Worm (Caenorhabditis elegans) whole organism, mixed stage, embryonic: Measurements from ENCODE around the gene obr-3.

Experiments
- M03D4.4 ChIP-seq: sonication (generic microtip); optimal IDR thresholded peaks from 2 replicates; lab custom pipeline; 2017; ENCODE audit warnings: mild to moderate bottlenecking, missing genetic modification characterization, missing compliant biosample characterization
- bed-3 ChIP-seq: fragments of 200-800 bp; sonication (Bioruptor generic); optimal IDR thresholded peaks from 3 replicates; lab custom pipeline; 2018; ENCODE audit warnings: mild to moderate bottlenecking, missing genetic modification characterization, moderate library complexity, missing compliant biosample characterization
- blmp-1 ChIP-seq: fragments of 150-350 bp; optimal IDR thresholded peaks from 2 replicates; lab custom pipeline; 2014; ENCODE audit warnings: missing biosample characterization, missing genetic modification characterization
- ceh-39 ChIP-seq: fragments of 150-350 bp; optimal IDR thresholded peaks from 2 replicates; lab custom pipeline; 2014; ENCODE audit warnings: missing biosample characterization, missing genetic modification characterization
- ceh-43 ChIP-seq: fragments of 200-800 bp; sonication (Bioruptor generic); optimal IDR thresholded peaks from 2 replicates; lab custom pipeline; 2018; ENCODE audit warnings: mild to moderate bottlenecking, missing genetic modification characterization, moderate library complexity, missing compliant biosample characterization
- ceh-83 ChIP-seq: fragments of 200-800 bp; sonication (Bioruptor generic); optimal IDR thresholded peaks from 2 replicates; lab custom pipeline; 2018; ENCODE audit warnings: mild to moderate bottlenecking, missing genetic modification characterization, missing compliant biosample characterization
- ces-1 ChIP-seq: fragments of 150-350 bp; optimal IDR thresholded peaks from 2 replicates; lab custom pipeline; 2014; ENCODE audit warnings: missing biosample characterization, missing genetic modification reagents, missing genetic modification characterization
- drap-1 ChIP-seq: fragments of 200-800 bp; sonication (Bioruptor generic); optimal IDR thresholded peaks from 3 replicates; lab custom pipeline; 2018; ENCODE audit warnings: mild to moderate bottlenecking, missing genetic modification characterization, missing compliant biosample characterization
- elt-1 ChIP-seq: sonication (generic microtip); optimal IDR thresholded peaks from 2 replicates; lab custom pipeline; 2017; ENCODE audit warnings: missing genetic modification characterization, mild to moderate bottlenecking, missing compliant biosample characterization, antibody characterized with exemption, moderate library complexity, borderline replicate concordance; ENCODE audit not compliant: insufficient read depth
- elt-3 ChIP-seq: fragments of 150-350 bp; optimal IDR thresholded peaks from 2 replicates; lab custom pipeline; 2014; ENCODE audit warnings: missing biosample characterization, missing genetic modification characterization
- flh-1 ChIP-seq: fragments of 200-800 bp; sonication (Bioruptor generic); optimal IDR thresholded peaks from 2 replicates; lab custom pipeline; 2018; ENCODE audit warnings: mild to moderate bottlenecking, missing genetic modification characterization, moderate library complexity, missing compliant biosample characterization
- ham-2 ChIP-seq: fragments of 200-800 bp; sonication (Bioruptor generic); optimal IDR thresholded peaks from 2 replicates; lab custom pipeline; 2018; ENCODE audit warnings: mild to moderate bottlenecking, missing genetic modification characterization, missing compliant biosample characterization
- hlh-1 ChIP-seq: fragments of 150-350 bp; optimal IDR thresholded peaks from 2 replicates; lab custom pipeline; 2014; ENCODE audit warnings: missing biosample characterization, missing genetic modification reagents, missing genetic modification characterization
- lin-13 ChIP-seq: fragments of 150-350 bp; optimal IDR thresholded peaks from 2 replicates; lab custom pipeline; 2014; ENCODE audit warnings: missing biosample characterization, missing genetic modification characterization
- lin-32 ChIP-seq: fragments of 200-800 bp; sonication (Bioruptor generic); optimal IDR thresholded peaks from 2 replicates; lab custom pipeline; 2018; ENCODE audit warnings: mild to moderate bottlenecking, missing genetic modification characterization, missing compliant biosample characterization
- lsy-2 ChIP-seq: fragments of 150-350 bp; optimal IDR thresholded peaks from 2 replicates; lab custom pipeline; 2014; ENCODE audit warnings: missing biosample characterization, missing genetic modification characterization
- mab-5 ChIP-seq: fragments of 150-350 bp; optimal IDR thresholded peaks from 2 replicates; lab custom pipeline; 2014; ENCODE audit warnings: missing biosample characterization, missing genetic modification characterization
- mls-2 ChIP-seq: sonication (generic microtip); optimal IDR thresholded peaks from 2 replicates; lab custom pipeline; 2016; ENCODE audit warnings: mild to moderate bottlenecking, missing genetic modification characterization, moderate library complexity, missing compliant biosample characterization
- nhr-12 ChIP-seq: fragments of 150-350 bp; optimal IDR thresholded peaks from 2 replicates; lab custom pipeline; 2014; ENCODE audit warnings: missing biosample characterization, missing genetic modification characterization
- nhr-2 ChIP-seq: fragments of 150-350 bp; optimal IDR thresholded peaks from 2 replicates; lab custom pipeline; 2014; ENCODE audit warnings: missing biosample characterization, missing genetic modification characterization
- nhr-237 ChIP-seq: fragments of 150-350 bp; optimal IDR thresholded peaks from 2 replicates; lab custom pipeline; 2014; ENCODE audit warnings: missing biosample characterization, missing genetic modification characterization
- nhr-28 ChIP-seq: fragments of 150-350 bp; optimal IDR thresholded peaks from 2 replicates; lab custom pipeline; 2014; ENCODE audit warnings: missing biosample characterization, missing genetic modification characterization
- nhr-76 ChIP-seq: sonication (generic microtip); optimal IDR thresholded peaks from 2 replicates; lab custom pipeline; 2017; ENCODE audit warnings: missing biosample characterization, missing genetic modification characterization
- pha-4 ChIP-seq: fragments of 150-350 bp; optimal IDR thresholded peaks from 2 replicates; lab custom pipeline; 2018; ENCODE audit warnings: missing biosample characterization, missing genetic modification reagents, missing genetic modification characterization
- sem-2 ChIP-seq: fragments of 200-800 bp; sonication (Bioruptor generic); optimal IDR thresholded peaks from 2 replicates; lab custom pipeline; 2018; ENCODE audit warnings: mild to moderate bottlenecking, missing genetic modification characterization, missing compliant biosample characterization
- snpc-4 ChIP-seq: fragments of 150-350 bp; optimal IDR thresholded peaks from 2 replicates; lab custom pipeline; 2014; ENCODE audit warnings: missing biosample characterization, missing genetic modification characterization
- sptf-1 ChIP-seq: sonication (generic microtip); optimal IDR thresholded peaks from 2 replicates; lab custom pipeline; 2017; ENCODE audit warnings: mild to moderate bottlenecking, missing genetic modification characterization, moderate library complexity, missing compliant biosample characterization
- unc-120 ChIP-seq: sonication (generic microtip); optimal IDR thresholded peaks from 2 replicates; lab custom pipeline; 2017; ENCODE audit warnings: missing genetic modification characterization, missing compliant biosample characterization; ENCODE audit not compliant: poor library complexity, severe bottlenecking
- unc-39 ChIP-seq: fragments of 150-350 bp; optimal IDR thresholded peaks from 2 replicates; lab custom pipeline; 2014; ENCODE audit warnings: missing biosample characterization, missing genetic modification characterization
- unc-62 ChIP-seq: fragments of 150-350 bp; optimal IDR thresholded peaks from 2 replicates; lab custom pipeline; 2014; ENCODE audit warnings: missing biosample characterization, missing genetic modification reagents, missing genetic modification characterization
- zip-8 ChIP-seq: fragments of 150-350 bp; optimal IDR thresholded peaks from 2 replicates; lab custom pipeline; 2014; ENCODE audit warnings: missing biosample characterization, missing genetic modification characterization
- ztf-11 ChIP-seq: fragments of 150-350 bp; optimal IDR thresholded peaks from 2 replicates; lab custom pipeline; 2014; ENCODE audit warnings: missing biosample characterization, missing genetic modification characterization

Gene obr-3

ce11 chrX:13852606-13853005 is 42.9 kb upstream of the obr-3 start, which contains the start of gene mct-3:
Gene mct-3, plus strand, starts transcription at chrX:13852906.
- TF ChIP-seq unc-120: no peak
- no peak for TF ChIP-seq ztf-11
- no peak for TF ChIP-seq ces-1 (GFP tag; lab: Kevin White, UChicago)
- TF ChIP-seq, all 35 proteins: peak for 0

- TF ChIP-seq ceh-83 (no peak), mls-2 (tag; lab: Kevin White, UChicago) (no peak), hlh-1 (no peak), nhr-237 (no peak), bed-3 (GFP tag; lab: Kevin White, UChicago) (no peak), snpc-4 (tag; lab: Kevin White, UChicago) (no peak), mab-5 (tag; lab: Kevin White, UChicago) (no peak), sptf-1 (tag; lab: Kevin White, UChicago) (no peak), nhr-28 (no peak), elt-1 (no peak), M03D4.4 (no peak)
These were observed 41.9 kb upstream of the obr-3 start for ce11 chrX:13851590-13851989.

- TF ChIP-seq lin-13 (no peak), pha-4 (no peak), nhr-28 (no peak), elt-3 (tag; lab: Kevin White, UChicago) (no peak), ces-1 (GFP tag; lab: Kevin White, UChicago) (no peak), ceh-43 (no peak), unc-62 (GFP tag; lab: Kevin White, UChicago) (no peak), elt-1 (no peak), sptf-1 (tag; lab: Kevin White, UChicago) (no peak), nhr-76 (tag; lab: Kevin White, UChicago) (no peak), zip-8 (tag; lab: Kevin White, UChicago) (no peak), ham-2 (no peak), drap-1 (GFP tag; lab: Kevin White, UChicago) (no peak), lsy-2 (tag; lab: Kevin White, UChicago) (no peak), blmp-1 (tag; lab: Kevin White, UChicago) (no peak)
These were observed 40.7 kb upstream of the obr-3 start for ce11 chrX:13850359-13850758.

ce11 chrX:13846024-13846423 is 36.4 kb upstream of the obr-3 start:
- TF ChIP-seq nhr-2 (tag; lab: Kevin White, UChicago) (no peak), sptf-1 (tag; lab: Kevin White, UChicago) (no peak), ceh-83 (no peak), drap-1 (GFP tag; lab: Kevin White, UChicago) (no peak), unc-62 (GFP tag; lab: Kevin White, UChicago) (no peak), hlh-1 (peak; percentile 2)

- TF ChIP-seq lin-13: no peak
These were observed 34.0 kb upstream of the obr-3 start, which contains the start of gene M03B6.5 for ce11 chrX:13843676-13844075. Gene M03B6.5, plus strand, starts transcription at chrX:13843976.

- peak; percentile 24 for TF ChIP-seq hlh-1
- peak; percentile 1 for TF ChIP-seq unc-62 (GFP tag; lab: Kevin White, UChicago)
- no peak for TF ChIP-seq zip-8 (tag; lab: Kevin White, UChicago)
These were observed 31.6 kb upstream of the obr-3 start, which contains the start of gene M03B6.1 for ce11 chrX:13841277-13841676. Gene M03B6.1, plus strand, starts transcription at chrX:13841610.

- no peak for TF ChIP-seq lin-32 (GFP tag; lab: Kevin White, UChicago)
- TF ChIP-seq ztf-11: no peak
- no peak for TF ChIP-seq unc-120
- TF ChIP-seq sem-2 (GFP tag; lab: Kevin White, UChicago): no peak
- no peak for TF ChIP-seq nhr-237
- no peak for TF ChIP-seq nhr-2 (tag; lab: Kevin White, UChicago)
- TF ChIP-seq nhr-12 (tag; lab: Kevin White, UChicago): no peak
- no peak for TF ChIP-seq mab-5 (tag; lab: Kevin White, UChicago)
- TF ChIP-seq elt-1: no peak
- TF ChIP-seq ham-2: no peak
- no peak for TF ChIP-seq zip-8 (tag; lab: Kevin White, UChicago)
- no peak for TF ChIP-seq nhr-28
- TF ChIP-seq flh-1 (GFP tag; lab: Kevin White, UChicago): no peak
- no peak for TF ChIP-seq pha-4
- no peak for TF ChIP-seq unc-62 (GFP tag; lab: Kevin White, UChicago)
- no peak for TF ChIP-seq drap-1 (GFP tag; lab: Kevin White, UChicago)
- TF ChIP-seq ceh-39 (tag; lab: Kevin White, UChicago): no peak
- TF ChIP-seq nhr-76 (tag; lab: Kevin White, UChicago): no peak
- no peak for TF ChIP-seq unc-39 (tag; lab: Kevin White, UChicago)
- TF ChIP-seq blmp-1 (tag; lab: Kevin White, UChicago): no peak
These were observed 30.7 kb upstream of the obr-3 start for ce11 chrX:13840336-13840735.
